Worm (Caenorhabditis elegans): ENCODE results near the gene npr-16.

The npr-16 gene

ce11 chrX:3573482-3573881, 54.9 kb downstream of the npr-16 start, which contains the start of gene T27A10.5:
Gene T27A10.5 (minus strand): TSS chrX:3573582.
- no peak for TF ChIP-seq tag-97 (GFP tag; IDR thresholded peaks at IDR 0.05)
- no peak for TF ChIP-seq Y75B8A.6 (GFP tag; IDR thresholded peaks at IDR 0.05)
- TF ChIP-seq F10B5.3 (tag; optimal IDR thresholded peaks at IDR 0.05) = no peak
- no peak for TF ChIP-seq attf-4 (tag; optimal IDR thresholded peaks at IDR 0.05)
- TF ChIP-seq zip-11 (GFP tag; IDR thresholded peaks at IDR 0.05) = no peak

ce11 chrX:3576239-3576638, 57.6 kb downstream of the npr-16 start, which contains the start of gene ckc-1:
Gene ckc-1 (plus strand): TSS chrX:3576606.
- TF ChIP-seq mdt-29 (GFP tag; IDR thresholded peaks at IDR 0.05) (no peak), nhr-102 (tag; optimal IDR thresholded peaks at IDR 0.05) (no peak), R02D3.7 (tag; optimal IDR thresholded peaks at IDR 0.05) (no peak), lir-3 (tag; optimal IDR thresholded peaks at IDR 0.05) (no peak), nhr-111 (GFP tag; optimal IDR thresholded peaks at IDR 0.05) (no peak), mdl-1 (tag; optimal IDR thresholded peaks at IDR 0.05) (peak in 1 of 2 experiments; percentile 24), ztf-11 (tag; optimal IDR thresholded peaks at IDR 0.05) (no peak), zfp-2 (tag; optimal IDR thresholded peaks at IDR 0.05) (no peak), ces-1 (GFP tag; optimal IDR thresholded peaks at IDR 0.05) (no peak), nhr-6 (tag; optimal IDR thresholded peaks at IDR 0.05) (no peak), pqm-1 (tag; optimal IDR thresholded peaks at IDR 0.05) (peak; percentile 98), ceh-62 (tag; optimal IDR thresholded peaks at IDR 0.05) (no peak), nhr-10 (tag; optimal IDR thresholded peaks at IDR 0.05) (no peak), fkh-10 (GFP tag; optimal IDR thresholded peaks at IDR 0.05) (no peak), Y5F2A.4 (GFP tag; optimal IDR thresholded peaks at IDR 0.05) (no peak), ceh-20 (GFP tag; IDR thresholded peaks at IDR 0.05) (no peak), php-3 (GFP tag; IDR thresholded peaks at IDR 0.05) (peak; percentile 85), daf-16 (GFP tag; optimal IDR thresholded peaks at IDR 0.05) (peak in 1 of 2 experiments; percentile 39), daf-16 (tag; optimal IDR thresholded peaks at IDR 0.05) (peak; percentile 96), F26F4.8 (GFP tag; conservative IDR thresholded peaks at IDR 0.05) (no peak), nhr-28 (tag; optimal IDR thresholded peaks at IDR 0.05) (peak; percentile 89), lin-1 (GFP tag; IDR thresholded peaks at IDR 0.05) (no peak), hlh-11 (tag; optimal IDR thresholded peaks at IDR 0.05) (peak; percentile 82), ceh-32 (tag; optimal IDR thresholded peaks at IDR 0.05; ENCODE audit: poor library complexity) (no peak), madf-5 (GFP tag; IDR thresholded peaks at IDR 0.05) (no peak), snpc-1.2 (GFP tag; IDR thresholded peaks at IDR 0.05) (no peak), unc-39 (tag; optimal IDR thresholded peaks at IDR 0.05) (no peak), nhr-77 (tag; optimal IDR thresholded peaks at IDR 0.05) (peak; percentile 83), cey-2 (tag; optimal IDR thresholded peaks at IDR 0.05; ENCODE audit: borderline replicate concordance, insufficient read depth) (no peak), jun-1 (tag; optimal IDR thresholded peaks at IDR 0.05) (no peak), dve-1 (tag; optimal IDR thresholded peaks at IDR 0.05; ENCODE audit: insufficient read depth) (peak; percentile 91), zip-2 (tag; optimal IDR thresholded peaks at IDR 0.05) (no peak), dmd-8 (GFP tag; IDR thresholded peaks at IDR 0.05) (no peak), hmg-1.1 (GFP tag; IDR thresholded peaks at IDR 0.05) (no peak), D1046.2 (GFP tag; IDR thresholded peaks at IDR 0.05) (no peak), attf-4 (tag; optimal IDR thresholded peaks at IDR 0.05) (no peak), lsy-2 (tag; optimal IDR thresholded peaks at IDR 0.05) (no peak), T20F7.1 (GFP tag; optimal IDR thresholded peaks at IDR 0.05) (peak; percentile 39), egl-27 (tag; optimal IDR thresholded peaks at IDR 0.05) (no peak), F49E8.2 (tag; optimal IDR thresholded peaks at IDR 0.05; ENCODE audit: borderline replicate concordance) (no peak), hlh-30 (tag; optimal IDR thresholded peaks at IDR 0.05; ENCODE audit: insufficient read depth) (peak; percentile 22), dpl-1 (GFP tag; optimal IDR thresholded peaks at IDR 0.05) (no peak), aly-2 (tag; optimal IDR thresholded peaks at IDR 0.05) (no peak), ztf-7 (tag; optimal IDR thresholded peaks at IDR 0.05) (peak; percentile 8), ceh-44 (GFP tag; IDR thresholded peaks at IDR 0.05) (no peak), lin-29 (GFP tag; IDR thresholded peaks at IDR 0.05) (no peak), lin-13 (GFP tag; optimal IDR thresholded peaks at IDR 0.05) (no peak)

Data from whole organism, L4 larva.